Fruit fly (Drosophila melanogaster) Kc167 (cell line): ENCODE results near the gene Rox8.

Experiments used
- psq ChIP-seq: fragments of >200 bp; optimal IDR thresholded peaks from 2 replicates; lab custom pipeline; 2017; ENCODE audit warnings: missing external identifiers
- ttk ChIP-seq: sonication (Bioruptor generic); optimal IDR thresholded peaks from 2 replicates; lab custom pipeline; 2017; ENCODE audit warnings: missing external identifiers

DNA sequence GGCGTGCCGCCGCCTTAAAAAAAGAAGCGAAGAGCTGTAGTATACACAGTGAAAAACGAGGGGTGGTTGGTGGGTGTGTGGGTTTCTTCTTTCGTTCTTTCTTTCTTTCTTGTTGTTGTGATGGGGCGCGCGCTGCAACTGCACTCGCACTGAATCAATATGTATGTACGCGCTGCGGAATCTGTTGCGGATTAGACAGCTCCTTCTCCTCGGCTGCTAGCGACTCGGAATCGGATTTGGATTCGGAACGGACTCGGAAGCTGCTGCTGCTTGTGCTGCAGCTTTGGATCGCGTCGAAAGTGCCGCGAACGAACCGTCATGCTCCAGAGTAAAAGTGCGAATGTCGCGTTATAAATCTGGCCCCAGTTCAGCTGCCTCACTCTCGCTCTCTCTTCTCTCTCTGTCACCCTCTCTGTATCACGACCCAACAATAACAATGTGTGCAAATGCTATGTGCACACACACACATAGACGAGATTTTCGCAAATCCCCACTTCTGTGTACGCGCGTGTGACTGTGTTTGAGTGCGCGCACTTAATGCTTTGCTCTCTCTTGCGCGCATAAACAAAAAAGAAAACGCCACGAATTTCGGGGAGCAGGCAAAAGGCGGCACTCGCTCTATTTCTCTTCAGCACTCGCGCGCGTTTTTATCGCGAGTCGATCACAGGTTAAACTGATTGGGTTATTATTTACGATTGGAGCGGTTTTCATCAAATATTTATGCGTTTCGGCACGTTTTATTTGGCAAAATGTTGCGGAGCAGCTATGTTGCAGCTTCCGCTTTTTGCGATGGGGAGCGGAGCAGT is 16.8 kb downstream of the Rox8 start:
- TF ChIP-seq ttk (lab: Kevin White, UChicago) = no peak
- TF ChIP-seq psq = no peak
